Fruit fly (Drosophila melanogaster) whole organism, embryonic: Measurements from ENCODE around the gene Dora.

Experiments
- Ada2b ChIP-seq: fragments of 200-800 bp; sonication (Bioruptor generic); IDR thresholded peaks from 2 replicates; pipeline ENCODE4 v1.3.6; 2022; ENCODE audit warnings: missing biosample characterization, missing genetic modification characterization
- CG10267 ChIP-seq: fragments of 200-800 bp; sonication (Bioruptor generic); optimal IDR thresholded peaks from 2 replicates; lab custom pipeline; 2018; ENCODE audit warnings: missing biosample characterization, mild to moderate bottlenecking, missing genetic modification characterization, moderate library complexity
- CG11093 ChIP-seq: fragments of 200-800 bp; sonication (Bioruptor generic); IDR thresholded peaks from 3 replicates; pipeline ENCODE4 v1.3.6; 2022; ENCODE audit warnings: missing biosample characterization, missing genetic modification characterization
- CG12155 ChIP-seq: fragments of 200-800 bp; sonication (Bioruptor generic); optimal IDR thresholded peaks from 3 replicates; lab custom pipeline; 2016; ENCODE audit warnings: missing biosample characterization, missing genetic modification characterization
- CG13296 ChIP-seq: fragments of 200-800 bp; sonication (Bioruptor generic); optimal IDR thresholded peaks from 3 replicates; lab custom pipeline; 2018; ENCODE audit warnings: missing biosample characterization, mild to moderate bottlenecking, missing genetic modification characterization
- CG14050 ChIP-seq: fragments of 200-800 bp; sonication (Bioruptor generic); IDR thresholded peaks from 3 replicates; pipeline ENCODE4 v1.3.6; 2022; ENCODE audit warnings: missing biosample characterization, missing genetic modification characterization
- CG1529 ChIP-seq: fragments of 200-800 bp; sonication (Bioruptor generic); optimal IDR thresholded peaks from 3 replicates; lab custom pipeline; 2018; ENCODE audit warnings: missing biosample characterization, missing genetic modification characterization
- CG15514 ChIP-seq: fragments of 200-800 bp; sonication (Bioruptor generic); optimal IDR thresholded peaks from 3 replicates; lab custom pipeline; 2017; ENCODE audit warnings: missing biosample characterization, missing genetic modification characterization, mild to moderate bottlenecking, moderate library complexity, missing genetic modification reagents
- CG15601 ChIP-seq: fragments of 200-800 bp; sonication (Bioruptor generic); optimal IDR thresholded peaks from 3 replicates; lab custom pipeline; 2019; ENCODE audit warnings: missing biosample characterization, mild to moderate bottlenecking, missing genetic modification characterization, moderate library complexity
- CG16813 ChIP-seq: fragments of 200-800 bp; sonication (Bioruptor generic); IDR thresholded peaks from 3 replicates; pipeline ENCODE4 v1.3.6; 2022; ENCODE audit warnings: missing biosample characterization, missing genetic modification characterization; ENCODE audit not compliant: partially characterized antibody
- CG2199 ChIP-seq: fragments of 200-800 bp; sonication (Bioruptor generic); IDR thresholded peaks from 3 replicates; pipeline ENCODE4 v1.3.6; 2022; ENCODE audit warnings: missing biosample characterization, missing genetic modification characterization
- CG3407 ChIP-seq: fragments of 200-800 bp; sonication (Bioruptor generic); optimal IDR thresholded peaks from 2 replicates; lab custom pipeline; 2018; ENCODE audit warnings: missing biosample characterization, mild to moderate bottlenecking, missing genetic modification characterization
- CG3726 ChIP-seq: fragments of 200-800 bp; sonication (Bioruptor generic); IDR thresholded peaks from 3 replicates; pipeline ENCODE4, ENCODE4 v1.3.6; 2022; ENCODE audit warnings: missing biosample characterization, missing genetic modification characterization
- CG4360 ChIP-seq: fragments of 200-800 bp; sonication (Bioruptor generic); IDR thresholded peaks from 2 replicates; pipeline ENCODE4 v1.3.6; 2022; ENCODE audit warnings: missing biosample characterization, missing genetic modification characterization
- CG4707 ChIP-seq: fragments of 200-800 bp; sonication (Bioruptor generic); optimal IDR thresholded peaks from 2 replicates; lab custom pipeline; 2018; ENCODE audit warnings: missing biosample characterization, mild to moderate bottlenecking, missing genetic modification characterization, moderate library complexity
- CG7786 ChIP-seq: fragments of 200-800 bp; sonication (Bioruptor generic); optimal IDR thresholded peaks from 2 replicates; lab custom pipeline; 2016; ENCODE audit warnings: missing biosample characterization, missing genetic modification characterization
- CG7963 ChIP-seq: fragments of 200-800 bp; sonication (Bioruptor generic); IDR thresholded peaks from 3 replicates; pipeline ENCODE4 v1.3.6; 2022; ENCODE audit warnings: missing biosample characterization, missing genetic modification characterization; ENCODE audit not compliant: partially characterized antibody
- CG8478 ChIP-seq: fragments of >200 bp; optimal IDR thresholded peaks from 2 replicates; lab custom pipeline; 2018
- Dip2 ChIP-seq: fragments of 200-800 bp; sonication (Bioruptor generic); IDR thresholded peaks from 2 replicates; pipeline ENCODE4 v1.3.6; 2022; ENCODE audit warnings: missing biosample characterization, missing genetic modification characterization
- Dll ChIP-seq: fragments of 200-800 bp; sonication (Bioruptor generic); IDR thresholded peaks from 4 replicates; pipeline ENCODE4 v1.3.6; 2022; ENCODE audit warnings: missing biosample characterization, missing genetic modification characterization; ENCODE audit not compliant: partially characterized antibody
- Eip74EF ChIP-seq, 2 experiments: fragments of 200-800 bp in 1 of 2; fragments of >200 bp in 1 of 2; sonication (Bioruptor generic) in 1 of 2; optimal IDR thresholded peaks; 2 replicates each; lab custom pipeline; 2017 to 2019; ENCODE audit warnings: missing biosample characterization in 2 of 2, missing genetic modification characterization in 2 of 2, mild to moderate bottlenecking in 1 of 2, moderate library complexity in 1 of 2
- Fer3 ChIP-seq: fragments of 200-800 bp; sonication (Bioruptor generic); optimal IDR thresholded peaks from 2 replicates; lab custom pipeline; 2018; ENCODE audit warnings: missing biosample characterization, mild to moderate bottlenecking, missing genetic modification characterization, moderate library complexity
- GATAe ChIP-seq: fragments of 200-800 bp; sonication (Bioruptor generic); conservative IDR thresholded peaks from 2 replicates; pipeline ENCODE4 v1.3.6; 2022; ENCODE audit warnings: missing biosample characterization, missing genetic modification characterization
- Gug ChIP-seq: fragments of 200-800 bp; sonication (Bioruptor generic); IDR thresholded peaks from 4 replicates; pipeline ENCODE4 v1.3.6; 2022; ENCODE audit warnings: missing biosample characterization, missing genetic modification characterization
- Hr39 ChIP-seq: fragments of >200 bp; optimal IDR thresholded peaks from 2 replicates; lab custom pipeline; 2017
- Meics ChIP-seq: fragments of 200-800 bp; sonication (Bioruptor generic); optimal IDR thresholded peaks from 2 replicates; lab custom pipeline; 2017; ENCODE audit warnings: missing biosample characterization, mild to moderate bottlenecking, missing genetic modification characterization
- Neu2 ChIP-seq: fragments of 200-800 bp; sonication (Bioruptor generic); optimal IDR thresholded peaks from 3 replicates; lab custom pipeline; 2016; ENCODE audit warnings: missing biosample characterization, missing genetic modification characterization, borderline replicate concordance
- Nf-YA ChIP-seq: fragments of 200-800 bp; sonication (Bioruptor generic); IDR thresholded peaks from 2 replicates; pipeline ENCODE4 v1.3.6; 2022; ENCODE audit warnings: missing biosample characterization, missing genetic modification characterization
- Pdp1 ChIP-seq, 2 experiments: fragments of 200-800 bp; sonication (Bioruptor generic); optimal IDR thresholded peaks; 3 replicates each; lab custom pipeline; 2016; ENCODE audit warnings: missing biosample characterization in 2 of 2, missing genetic modification characterization in 2 of 2, mild to moderate bottlenecking in 1 of 2, moderate library complexity in 1 of 2
- Six4 ChIP-seq: fragments of 200-800 bp; sonication (Bioruptor generic); optimal IDR thresholded peaks from 2 replicates; lab custom pipeline; 2016; ENCODE audit warnings: missing biosample characterization, missing genetic modification characterization
- Trl ChIP-seq, 3 experiments: fragments of >200 bp in 2 of 3; fragments of 200-800 bp in 1 of 3; sonication (Bioruptor generic) in 1 of 3; optimal IDR thresholded peaks; 2 replicates in 1 of 3; 3 replicates in 2 of 3; lab custom pipeline; 2016 to 2017; ENCODE audit warnings: missing biosample characterization in 1 of 3, missing genetic modification characterization in 1 of 3
- Xbp1 ChIP-seq: fragments of 200-800 bp; sonication (Bioruptor generic); optimal IDR thresholded peaks from 3 replicates; lab custom pipeline; 2016; ENCODE audit warnings: missing biosample characterization, mild to moderate bottlenecking, missing genetic modification characterization
- YL-1 ChIP-seq: fragments of 200-800 bp; sonication (Bioruptor generic); optimal IDR thresholded peaks from 3 replicates; lab custom pipeline; 2017; ENCODE audit warnings: missing biosample characterization, mild to moderate bottlenecking, missing genetic modification characterization
- amos ChIP-seq: fragments of 200-800 bp; sonication (Bioruptor generic); IDR thresholded peaks from 2 replicates; pipeline ENCODE4 v1.3.6; 2022; ENCODE audit warnings: missing biosample characterization, missing genetic modification characterization; ENCODE audit not compliant: partially characterized antibody
- bcd ChIP-seq: fragments of 200-800 bp; sonication (Bioruptor generic); optimal IDR thresholded peaks from 2 replicates; lab custom pipeline; 2017; ENCODE audit warnings: missing biosample characterization, mild to moderate bottlenecking, missing genetic modification characterization
- dm ChIP-seq: fragments of 200-800 bp; sonication (Bioruptor generic); optimal IDR thresholded peaks from 3 replicates; lab custom pipeline; 2016; ENCODE audit warnings: missing biosample characterization, missing genetic modification characterization
- en ChIP-seq: fragments of 200-800 bp; sonication (Bioruptor generic); optimal IDR thresholded peaks from 2 replicates; lab custom pipeline; 2016; ENCODE audit warnings: missing biosample characterization, missing genetic modification characterization
- gcm2 ChIP-seq: fragments of 200-800 bp; sonication (Bioruptor generic); optimal IDR thresholded peaks from 2 replicates; lab custom pipeline; 2016; ENCODE audit warnings: missing biosample characterization, missing genetic modification characterization
- h ChIP-seq: fragments of >200 bp; optimal IDR thresholded peaks from 2 replicates; lab custom pipeline; 2017
- org-1 ChIP-seq: fragments of 200-800 bp; sonication (Bioruptor generic); optimal IDR thresholded peaks from 2 replicates; lab custom pipeline; 2017; ENCODE audit warnings: missing biosample characterization, missing genetic modification characterization
- p53 ChIP-seq: fragments of 200-800 bp; sonication (Bioruptor generic); optimal IDR thresholded peaks from 2 replicates; lab custom pipeline; 2016; ENCODE audit warnings: missing biosample characterization, missing genetic modification characterization
- psq ChIP-seq: fragments of 200-800 bp; sonication (Bioruptor generic); optimal IDR thresholded peaks from 2 replicates; lab custom pipeline; 2017; ENCODE audit warnings: missing biosample characterization, missing genetic modification characterization
- ranshi ChIP-seq: fragments of 200-800 bp; sonication (Bioruptor generic); IDR thresholded peaks from 2 replicates; pipeline ENCODE4 v1.3.6; 2022; ENCODE audit warnings: missing biosample characterization, missing genetic modification characterization
- sc ChIP-seq, 3 experiments: fragments of >200 bp in 2 of 3; fragments of 200-800 bp in 1 of 3; sonication (Bioruptor generic) in 1 of 3; optimal IDR thresholded peaks; 2 replicates in 2 of 3; 3 replicates in 1 of 3; lab custom pipeline; 2017; ENCODE audit warnings: mild to moderate bottlenecking in 1 of 3, missing biosample characterization in 1 of 3, missing genetic modification characterization in 1 of 3, missing genetic modification reagents in 1 of 3
- slou ChIP-seq: fragments of 200-800 bp; sonication (Bioruptor generic); optimal IDR thresholded peaks from 3 replicates; lab custom pipeline; 2016; ENCODE audit warnings: missing biosample characterization, missing genetic modification characterization
- tio ChIP-seq: fragments of 200-800 bp; sonication (Bioruptor generic); optimal IDR thresholded peaks from 2 replicates; lab custom pipeline; 2017; ENCODE audit warnings: missing biosample characterization, missing genetic modification characterization, inconsistent platforms
- trem ChIP-seq: fragments of 200-800 bp; optimal IDR thresholded peaks from 3 replicates; lab custom pipeline; 2019; ENCODE audit warnings: missing biosample characterization, mild to moderate bottlenecking, missing genetic modification characterization, moderate library complexity
- unc-4 ChIP-seq: fragments of 200-800 bp; sonication (Bioruptor generic); IDR thresholded peaks from 2 replicates; pipeline ENCODE4 v1.3.6; 2022; ENCODE audit warnings: missing biosample characterization, missing genetic modification characterization; ENCODE audit not compliant: partially characterized antibody
- usp ChIP-seq: fragments of >200 bp; optimal IDR thresholded peaks from 2 replicates; lab custom pipeline; 2017; ENCODE audit warnings: missing biosample characterization, missing genetic modification characterization
- vfl ChIP-seq: fragments of 200-800 bp; sonication (Bioruptor generic); optimal IDR thresholded peaks from 2 replicates; lab custom pipeline; 2016; ENCODE audit warnings: missing biosample characterization, missing genetic modification characterization

Gene Dora

dm6 chrX:18863748-18864482 is at the start of gene Dora, which contains the start of gene CG7326 (continued):
- no peak for TF ChIP-seq Trl (optimal IDR thresholded peaks at IDR 0.05; lab: Kevin White, UChicago)
- TF ChIP-seq Trl (GFP tag; optimal IDR thresholded peaks at IDR 0.05; lab: Kevin White, UChicago), result no peak
- no peak for TF ChIP-seq CG2199 (GFP tag; lab: Robert Waterston, UW)
- no peak for TF ChIP-seq Nf-YA (GFP tag; lab: Robert Waterston, UW)
- TF ChIP-seq unc-4 (GFP tag; lab: Robert Waterston, UW), result peak; percentile 92
- TF ChIP-seq Xbp1 (GFP tag; lab: Kevin White, UChicago), result no peak
- TF ChIP-seq amos, result peak; percentile 93
- no peak for TF ChIP-seq CG3726 (GFP tag; lab: Robert Waterston, UW)
- peak; percentile 90 for TF ChIP-seq CG16813 (GFP tag; lab: Robert Waterston, UW)
- peak; percentile 85 for TF ChIP-seq YL-1 (GFP tag; lab: Kevin White, UChicago)
- TF ChIP-seq CG4360 (GFP tag; lab: Robert Waterston, UW), result peak; percentile 89
- TF ChIP-seq Gug (GFP tag; lab: Robert Waterston, UW), result no peak
- TF ChIP-seq CG11093 (GFP tag; lab: Robert Waterston, UW), result no peak
- no peak for TF ChIP-seq Eip74EF (GFP tag; optimal IDR thresholded peaks at IDR 0.05; lab: Kevin White, UChicago)
- TF ChIP-seq CG8478 (lab: Kevin White, UChicago), result peak; percentile 92
- TF ChIP-seq CG10267 (tag; lab: Kevin White, UChicago), result peak; percentile 48
- no peak for TF ChIP-seq CG3407 (GFP tag; lab: Kevin White, UChicago)
- no peak for TF ChIP-seq org-1 (GFP tag; lab: Kevin White, UChicago)
- TF ChIP-seq Neu2 (GFP tag; lab: Kevin White, UChicago), result no peak
- peak in 1 of 2 experiments; percentile 4 for TF ChIP-seq Pdp1 (GFP tag; optimal IDR thresholded peaks at IDR 0.05; lab: Kevin White, UChicago)
- no peak for TF ChIP-seq Ada2b (GFP tag; lab: Robert Waterston, UW)
- TF ChIP-seq h (lab: Kevin White, UChicago), result no peak
- peak; percentile 87 for TF ChIP-seq Dll (GFP tag; lab: Robert Waterston, UW)
- TF ChIP-seq sc (optimal IDR thresholded peaks at IDR 0.05; lab: Kevin White, UChicago), result no peak
- no peak for TF ChIP-seq sc (GFP tag; optimal IDR thresholded peaks at IDR 0.05; lab: Kevin White, UChicago)
- no peak for TF ChIP-seq tio (GFP tag; lab: Kevin White, UChicago)
- no peak for TF ChIP-seq Hr39 (lab: Kevin White, UChicago)
- TF ChIP-seq dm (GFP tag; lab: Kevin White, UChicago), result peak; percentile 7
- no peak for TF ChIP-seq Meics (GFP tag; lab: Kevin White, UChicago)
- no peak for TF ChIP-seq usp (GFP tag; lab: Kevin White, UChicago)
- no peak for TF ChIP-seq GATAe (GFP tag; lab: Robert Waterston, UW)
- TF ChIP-seq CG7963 (GFP tag; lab: Robert Waterston, UW), result peak; percentile 91
- no peak for TF ChIP-seq en
- no peak for TF ChIP-seq gcm2 (GFP tag; lab: Kevin White, UChicago)
- no peak for TF ChIP-seq CG4707
- TF ChIP-seq CG15601 (tag; lab: Kevin White, UChicago), result peak; percentile 1
- no peak for TF ChIP-seq Dip2 (GFP tag; lab: Robert Waterston, UW)
- no peak for TF ChIP-seq CG13296 (GFP tag; lab: Kevin White, UChicago)
- no peak for TF ChIP-seq CG7786 (GFP tag; lab: Kevin White, UChicago)
- TF ChIP-seq bcd (GFP tag; lab: Kevin White, UChicago), result no peak
- no peak for TF ChIP-seq slou (GFP tag; lab: Kevin White, UChicago)
- TF ChIP-seq CG14050, result no peak; the same call in 2 of the 3 replicates
- TF ChIP-seq CG1529 (GFP tag; lab: Kevin White, UChicago), result no peak
- TF ChIP-seq CG15514, result peak; percentile 82
- TF ChIP-seq vfl (GFP tag; lab: Kevin White, UChicago), result no peak
- TF ChIP-seq ranshi (GFP tag; lab: Robert Waterston, UW), result no peak
- TF ChIP-seq psq (GFP tag; lab: Kevin White, UChicago), result peak; percentile 29
- TF ChIP-seq Fer3 (tag; lab: Kevin White, UChicago), result peak; percentile 3
- TF ChIP-seq trem (tag; lab: Kevin White, UChicago), result peak; percentile 63
- no peak for TF ChIP-seq Six4
- TF ChIP-seq CG12155 (GFP tag; lab: Kevin White, UChicago), result peak; percentile 28
- peak; percentile 92 for TF ChIP-seq p53 (GFP tag; lab: Kevin White, UChicago)
